Worm (Caenorhabditis elegans): ENCODE results near the gene F44E5.17.
A peak's percentile ranks its signal among the peaks of the same experiment; 100 is the strongest.

Gene F44E5.17

ce11 chrII:11751615-11752174 is 3.3 kb upstream of the F44E5.17 start (continued):
- TF ChIP-seq egl-5 (tag; optimal IDR thresholded peaks at IDR 0.05) (no peak), ZK546.5 (tag; optimal IDR thresholded peaks at IDR 0.05) (no peak), nhr-28 (tag; optimal IDR thresholded peaks at IDR 0.05) (no peak), egl-27 (tag; optimal IDR thresholded peaks at IDR 0.05) (no peak), fkh-2 (tag; optimal IDR thresholded peaks at IDR 0.05) (no peak), nhr-67 (tag; optimal IDR thresholded peaks at IDR 0.05) (no peak), nhr-77 (tag; optimal IDR thresholded peaks at IDR 0.05) (no peak), lin-15B (tag; optimal IDR thresholded peaks at IDR 0.05) (peak; percentile 29), aly-2 (tag; optimal IDR thresholded peaks at IDR 0.05) (no peak), nhr-23 (tag; optimal IDR thresholded peaks at IDR 0.05) (no peak), lin-39 (tag; optimal IDR thresholded peaks at IDR 0.05) (peak; percentile 52), fos-1 (tag; optimal IDR thresholded peaks at IDR 0.05) (no peak), mdl-1 (tag; optimal IDR thresholded peaks at IDR 0.05) (no peak), lsy-12 (tag; optimal IDR thresholded peaks at IDR 0.05) (no peak), elt-3 (tag; optimal IDR thresholded peaks at IDR 0.05) (no peak), hmg-11 (tag; optimal IDR thresholded peaks at IDR 0.05) (peak; percentile 68), eor-1 (tag; optimal IDR thresholded peaks at IDR 0.05) (no peak)

ce11 chrII:11749490-11750172 is 1.2 kb upstream of the F44E5.17 start:
- TF ChIP-seq tbx-2 (tag; optimal IDR thresholded peaks at IDR 0.05) (peak; percentile 75), R02D3.7 (tag; optimal IDR thresholded peaks at IDR 0.05) (peak; percentile 51), ceh-82 (tag; optimal IDR thresholded peaks at IDR 0.05) (peak; percentile 25), ceh-28 (tag; optimal IDR thresholded peaks at IDR 0.05) (peak; percentile 84), ceh-16 (tag; optimal IDR thresholded peaks at IDR 0.05) (no peak), jun-1 (tag; optimal IDR thresholded peaks at IDR 0.05) (peak; percentile 93), fkh-10 (GFP tag; optimal IDR thresholded peaks at IDR 0.05) (peak; percentile 46), fos-1 (tag; optimal IDR thresholded peaks at IDR 0.05) (peak; percentile 67), aly-2 (tag; optimal IDR thresholded peaks at IDR 0.05) (no peak), pha-4 (tag; optimal IDR thresholded peaks at IDR 0.05) (peak; percentile 84), sea-2 (GFP tag; optimal IDR thresholded peaks at IDR 0.05) (peak; percentile 68), skn-1 (tag; optimal IDR thresholded peaks at IDR 0.05) (peak; percentile 69), nfya-1 (tag; optimal IDR thresholded peaks at IDR 0.05; ENCODE audit: insufficient read depth) (peak; percentile 98), unc-62 (GFP tag; optimal IDR thresholded peaks at IDR 0.05) (peak; percentile 6), ama-1 (optimal IDR thresholded peaks at IDR 0.05) (no peak), hmg-11 (tag; optimal IDR thresholded peaks at IDR 0.05) (peak; percentile 96), eor-1 (tag; optimal IDR thresholded peaks at IDR 0.05) (no peak), egl-27 (tag; optimal IDR thresholded peaks at IDR 0.05) (no peak), mml-1 (tag; optimal IDR thresholded peaks at IDR 0.05) (no peak), mdl-1 (tag; optimal IDR thresholded peaks at IDR 0.05) (peak; percentile 48), elt-2 (tag; optimal IDR thresholded peaks at IDR 0.05) (peak; percentile 83), zag-1 (tag; optimal IDR thresholded peaks at IDR 0.05) (peak; percentile 0), nhr-67 (tag; optimal IDR thresholded peaks at IDR 0.05) (no peak), ceh-9 (tag; optimal IDR thresholded peaks at IDR 0.05) (no peak), ztf-4 (tag; optimal IDR thresholded peaks at IDR 0.05) (no peak), lin-15B (tag; optimal IDR thresholded peaks at IDR 0.05) (peak; percentile 20), fkh-2 (tag; optimal IDR thresholded peaks at IDR 0.05) (no peak), nhr-23 (tag; optimal IDR thresholded peaks at IDR 0.05) (peak; percentile 61), nhr-11 (tag; optimal IDR thresholded peaks at IDR 0.05) (peak; percentile 66), nhr-12 (tag; optimal IDR thresholded peaks at IDR 0.05) (no peak), nhr-76 (tag; optimal IDR thresholded peaks at IDR 0.05) (no peak), elt-3 (tag; optimal IDR thresholded peaks at IDR 0.05) (no peak), egl-5 (tag; optimal IDR thresholded peaks at IDR 0.05) (peak; percentile 90), nhr-43 (tag; optimal IDR thresholded peaks at IDR 0.05; ENCODE audit: poor library complexity, severe bottlenecking) (peak; percentile 39), elt-1 (tag; optimal IDR thresholded peaks at IDR 0.05) (no peak), nhr-28 (tag; optimal IDR thresholded peaks at IDR 0.05) (no peak), unc-39 (tag; optimal IDR thresholded peaks at IDR 0.05) (no peak), ZK546.5 (tag; optimal IDR thresholded peaks at IDR 0.05) (no peak), daf-12 (tag; optimal IDR thresholded peaks at IDR 0.05) (no peak), nhr-237 (tag; optimal IDR thresholded peaks at IDR 0.05) (no peak), nhr-25 (tag; optimal IDR thresholded peaks at IDR 0.05) (peak; percentile 49), snpc-4 (tag; optimal IDR thresholded peaks at IDR 0.05) (peak; percentile 50), lin-39 (tag; optimal IDR thresholded peaks at IDR 0.05) (peak; percentile 89), ztf-11 (tag; optimal IDR thresholded peaks at IDR 0.05) (no peak), nhr-77 (tag; optimal IDR thresholded peaks at IDR 0.05) (no peak), lsy-12 (tag; optimal IDR thresholded peaks at IDR 0.05) (no peak), pqm-1 (tag; optimal IDR thresholded peaks at IDR 0.05) (peak; percentile 47)
